Worm (Caenorhabditis elegans): ENCODE measurements around the gene T17H7.7.

DNA sequence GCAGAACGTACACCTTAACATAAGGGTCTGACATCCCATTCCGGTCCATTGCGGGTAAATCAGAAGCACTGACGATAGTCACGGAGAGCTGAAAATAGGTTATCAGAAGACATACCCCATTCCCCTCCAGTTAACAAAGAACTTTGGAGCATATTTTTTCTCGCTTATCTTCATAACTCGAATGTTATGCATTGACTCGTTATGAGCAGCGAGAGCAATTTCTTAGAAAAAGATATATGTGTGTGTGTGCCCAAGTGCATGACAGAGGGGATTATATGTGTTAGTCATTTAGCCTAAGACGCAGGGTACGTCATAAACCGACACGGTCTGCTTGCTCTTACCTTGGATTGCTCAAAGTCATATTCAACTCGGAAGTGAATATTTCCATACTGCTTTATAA, 31.7 kb upstream of the T17H7.7 start:
- TF ChIP-seq hlh-30 (tag; optimal IDR thresholded peaks at IDR 0.05; ENCODE audit: insufficient read depth) (no peak), ctbp-1 (GFP tag; IDR thresholded peaks at IDR 0.05) (no peak)

Data from whole organism, L4 larva.